Worm (Caenorhabditis elegans): ENCODE data around the gene F08G12.11.

The F08G12.11 gene

ce11 chrX:11281148-11281547 is 34.2 kb downstream of the F08G12.11 start, which contains the start of gene F38B2.6:
Gene F38B2.6, minus strand, starts transcription at chrX:11281248.
- TF ChIP-seq klf-2 (GFP tag; conservative IDR thresholded peaks at IDR 0.05) (no peak), cog-1 (tag; optimal IDR thresholded peaks at IDR 0.05) (no peak), flt-1 (GFP tag; IDR thresholded peaks at IDR 0.05) (no peak)

- TF ChIP-seq ref-1 (GFP tag; conservative IDR thresholded peaks at IDR 0.05) (no peak), flt-1 (GFP tag; IDR thresholded peaks at IDR 0.05) (no peak), cog-1 (tag; optimal IDR thresholded peaks at IDR 0.05) (no peak), med-1 (GFP tag; optimal IDR thresholded peaks at IDR 0.05; ENCODE audit: insufficient read depth) (no peak), ztf-29 (GFP tag; IDR thresholded peaks at IDR 0.05) (no peak)
These were observed 36.1 kb downstream of the F08G12.11 start, which contains the start of gene F38B2.2 for ce11 chrX:11279276-11279675. Gene F38B2.2, minus strand, starts transcription at chrX:11279376.

ce11 chrX:11270882-11271281 is 44.5 kb downstream of the F08G12.11 start, which contains the start of gene ifa-1:
Gene ifa-1, plus strand, starts transcription at chrX:11271182.
- TF ChIP-seq ztf-29 (GFP tag; IDR thresholded peaks at IDR 0.05) (no peak), T22C8.4 (GFP tag; IDR thresholded peaks at IDR 0.05) (no peak), ref-1 (GFP tag; conservative IDR thresholded peaks at IDR 0.05) (no peak), cog-1 (tag; optimal IDR thresholded peaks at IDR 0.05) (no peak), flt-1 (GFP tag; IDR thresholded peaks at IDR 0.05) (no peak), tab-1 (GFP tag; IDR thresholded peaks at IDR 0.05) (no peak), med-1 (GFP tag; optimal IDR thresholded peaks at IDR 0.05; ENCODE audit: insufficient read depth) (no peak), klf-2 (GFP tag; conservative IDR thresholded peaks at IDR 0.05) (no peak), ztf-23 (GFP tag; IDR thresholded peaks at IDR 0.05) (no peak)

ce11 chrX:11268970-11269369 is 46.4 kb downstream of the F08G12.11 start, which contains the start of gene C03A3.3:
Gene C03A3.3, minus strand, starts transcription at chrX:11269070.
- TF ChIP-seq med-1 (GFP tag; optimal IDR thresholded peaks at IDR 0.05; ENCODE audit: insufficient read depth), result no peak

ce11 chrX:11266711-11267110 is 48.7 kb downstream of the F08G12.11 start, which contains the start of gene C03A3.9:
Gene C03A3.9, plus strand, starts transcription at chrX:11267011.
- TF ChIP-seq flt-1 (GFP tag; IDR thresholded peaks at IDR 0.05), result no peak
- no peak for TF ChIP-seq tab-1 (GFP tag; IDR thresholded peaks at IDR 0.05)
- no peak for TF ChIP-seq klf-2 (GFP tag; conservative IDR thresholded peaks at IDR 0.05)
- no peak for TF ChIP-seq cog-1 (tag; optimal IDR thresholded peaks at IDR 0.05)
- TF ChIP-seq ztf-29 (GFP tag; IDR thresholded peaks at IDR 0.05), result no peak
- no peak for TF ChIP-seq T22C8.4 (GFP tag; IDR thresholded peaks at IDR 0.05)
- TF ChIP-seq med-1 (GFP tag; optimal IDR thresholded peaks at IDR 0.05; ENCODE audit: insufficient read depth), result no peak
- TF ChIP-seq ztf-23 (GFP tag; IDR thresholded peaks at IDR 0.05), result no peak
- no peak for TF ChIP-seq ref-1 (GFP tag; conservative IDR thresholded peaks at IDR 0.05)

- TF ChIP-seq ref-1 (GFP tag; conservative IDR thresholded peaks at IDR 0.05) (no peak), cog-1 (tag; optimal IDR thresholded peaks at IDR 0.05) (no peak), med-1 (GFP tag; optimal IDR thresholded peaks at IDR 0.05; ENCODE audit: insufficient read depth) (no peak), flt-1 (GFP tag; IDR thresholded peaks at IDR 0.05) (no peak), tab-1 (GFP tag; IDR thresholded peaks at IDR 0.05) (no peak), ztf-29 (GFP tag; IDR thresholded peaks at IDR 0.05) (no peak), T22C8.4 (GFP tag; IDR thresholded peaks at IDR 0.05) (no peak), klf-2 (GFP tag; conservative IDR thresholded peaks at IDR 0.05) (no peak), ztf-23 (GFP tag; IDR thresholded peaks at IDR 0.05) (no peak)
These were observed 50.7 kb downstream of the F08G12.11 start for ce11 chrX:11264715-11265114.
